Worm (Caenorhabditis elegans) whole organism, mixed stage, embryonic: ENCODE data around the gene str-23.
"Not testable (repeated sequence)": the region's sequence is repeated elsewhere in the genome, so short reads cannot be mapped to it uniquely, and the experiment has no call there.

Source experiments
- M03D4.4 ChIP-seq: sonication (generic microtip); optimal IDR thresholded peaks from 2 replicates; lab custom pipeline; 2017; ENCODE audit warnings: mild to moderate bottlenecking, missing genetic modification characterization, missing compliant biosample characterization
- bed-3 ChIP-seq: fragments of 200-800 bp; sonication (Bioruptor generic); optimal IDR thresholded peaks from 3 replicates; lab custom pipeline; 2018; ENCODE audit warnings: mild to moderate bottlenecking, missing genetic modification characterization, moderate library complexity, missing compliant biosample characterization
- blmp-1 ChIP-seq: fragments of 150-350 bp; optimal IDR thresholded peaks from 2 replicates; lab custom pipeline; 2014; ENCODE audit warnings: missing biosample characterization, missing genetic modification characterization
- ceh-39 ChIP-seq: fragments of 150-350 bp; optimal IDR thresholded peaks from 2 replicates; lab custom pipeline; 2014; ENCODE audit warnings: missing biosample characterization, missing genetic modification characterization
- ceh-43 ChIP-seq: fragments of 200-800 bp; sonication (Bioruptor generic); optimal IDR thresholded peaks from 2 replicates; lab custom pipeline; 2018; ENCODE audit warnings: mild to moderate bottlenecking, missing genetic modification characterization, moderate library complexity, missing compliant biosample characterization
- ceh-83 ChIP-seq: fragments of 200-800 bp; sonication (Bioruptor generic); optimal IDR thresholded peaks from 2 replicates; lab custom pipeline; 2018; ENCODE audit warnings: mild to moderate bottlenecking, missing genetic modification characterization, missing compliant biosample characterization
- ces-1 ChIP-seq: fragments of 150-350 bp; optimal IDR thresholded peaks from 2 replicates; lab custom pipeline; 2014; ENCODE audit warnings: missing biosample characterization, missing genetic modification reagents, missing genetic modification characterization
- cnd-1 ChIP-seq: fragments of 200-800 bp; sonication (Bioruptor generic); optimal IDR thresholded peaks from 2 replicates; lab custom pipeline; 2018; ENCODE audit warnings: mild to moderate bottlenecking, missing genetic modification characterization, missing compliant biosample characterization
- drap-1 ChIP-seq: fragments of 200-800 bp; sonication (Bioruptor generic); optimal IDR thresholded peaks from 3 replicates; lab custom pipeline; 2018; ENCODE audit warnings: mild to moderate bottlenecking, missing genetic modification characterization, missing compliant biosample characterization
- elt-1 ChIP-seq: sonication (generic microtip); optimal IDR thresholded peaks from 2 replicates; lab custom pipeline; 2017; ENCODE audit warnings: missing genetic modification characterization, mild to moderate bottlenecking, missing compliant biosample characterization, antibody characterized with exemption, moderate library complexity, borderline replicate concordance; ENCODE audit not compliant: insufficient read depth
- elt-3 ChIP-seq: fragments of 150-350 bp; optimal IDR thresholded peaks from 2 replicates; lab custom pipeline; 2014; ENCODE audit warnings: missing biosample characterization, missing genetic modification characterization
- flh-1 ChIP-seq: fragments of 200-800 bp; sonication (Bioruptor generic); optimal IDR thresholded peaks from 2 replicates; lab custom pipeline; 2018; ENCODE audit warnings: mild to moderate bottlenecking, missing genetic modification characterization, moderate library complexity, missing compliant biosample characterization
- ham-2 ChIP-seq: fragments of 200-800 bp; sonication (Bioruptor generic); optimal IDR thresholded peaks from 2 replicates; lab custom pipeline; 2018; ENCODE audit warnings: mild to moderate bottlenecking, missing genetic modification characterization, missing compliant biosample characterization
- hlh-1 ChIP-seq: fragments of 150-350 bp; optimal IDR thresholded peaks from 2 replicates; lab custom pipeline; 2014; ENCODE audit warnings: missing biosample characterization, missing genetic modification reagents, missing genetic modification characterization
- lin-13 ChIP-seq: fragments of 150-350 bp; optimal IDR thresholded peaks from 2 replicates; lab custom pipeline; 2014; ENCODE audit warnings: missing biosample characterization, missing genetic modification characterization
- lin-32 ChIP-seq: fragments of 200-800 bp; sonication (Bioruptor generic); optimal IDR thresholded peaks from 2 replicates; lab custom pipeline; 2018; ENCODE audit warnings: mild to moderate bottlenecking, missing genetic modification characterization, missing compliant biosample characterization
- lsy-2 ChIP-seq: fragments of 150-350 bp; optimal IDR thresholded peaks from 2 replicates; lab custom pipeline; 2014; ENCODE audit warnings: missing biosample characterization, missing genetic modification characterization
- mab-5 ChIP-seq: fragments of 150-350 bp; optimal IDR thresholded peaks from 2 replicates; lab custom pipeline; 2014; ENCODE audit warnings: missing biosample characterization, missing genetic modification characterization
- mep-1 ChIP-seq: fragments of 150-350 bp; optimal IDR thresholded peaks from 2 replicates; lab custom pipeline; 2017; ENCODE audit warnings: missing biosample characterization, missing genetic modification reagents, missing genetic modification characterization, inconsistent platforms
- mls-2 ChIP-seq: sonication (generic microtip); optimal IDR thresholded peaks from 2 replicates; lab custom pipeline; 2016; ENCODE audit warnings: mild to moderate bottlenecking, missing genetic modification characterization, moderate library complexity, missing compliant biosample characterization
- nhr-12 ChIP-seq: fragments of 150-350 bp; optimal IDR thresholded peaks from 2 replicates; lab custom pipeline; 2014; ENCODE audit warnings: missing biosample characterization, missing genetic modification characterization
- nhr-2 ChIP-seq: fragments of 150-350 bp; optimal IDR thresholded peaks from 2 replicates; lab custom pipeline; 2014; ENCODE audit warnings: missing biosample characterization, missing genetic modification characterization
- nhr-237 ChIP-seq: fragments of 150-350 bp; optimal IDR thresholded peaks from 2 replicates; lab custom pipeline; 2014; ENCODE audit warnings: missing biosample characterization, missing genetic modification characterization
- nhr-28 ChIP-seq: fragments of 150-350 bp; optimal IDR thresholded peaks from 2 replicates; lab custom pipeline; 2014; ENCODE audit warnings: missing biosample characterization, missing genetic modification characterization
- nhr-76 ChIP-seq: sonication (generic microtip); optimal IDR thresholded peaks from 2 replicates; lab custom pipeline; 2017; ENCODE audit warnings: missing biosample characterization, missing genetic modification characterization
- pha-4 ChIP-seq: fragments of 150-350 bp; optimal IDR thresholded peaks from 2 replicates; lab custom pipeline; 2018; ENCODE audit warnings: missing biosample characterization, missing genetic modification reagents, missing genetic modification characterization
- sem-2 ChIP-seq: fragments of 200-800 bp; sonication (Bioruptor generic); optimal IDR thresholded peaks from 2 replicates; lab custom pipeline; 2018; ENCODE audit warnings: mild to moderate bottlenecking, missing genetic modification characterization, missing compliant biosample characterization
- snpc-4 ChIP-seq: fragments of 150-350 bp; optimal IDR thresholded peaks from 2 replicates; lab custom pipeline; 2014; ENCODE audit warnings: missing biosample characterization, missing genetic modification characterization
- sptf-1 ChIP-seq: sonication (generic microtip); optimal IDR thresholded peaks from 2 replicates; lab custom pipeline; 2017; ENCODE audit warnings: mild to moderate bottlenecking, missing genetic modification characterization, moderate library complexity, missing compliant biosample characterization
- tbx-8 ChIP-seq: fragments of 200-800 bp; sonication (Bioruptor generic); optimal IDR thresholded peaks from 2 replicates; lab custom pipeline; 2018; ENCODE audit warnings: mild to moderate bottlenecking, missing genetic modification characterization, moderate library complexity, missing compliant biosample characterization
- unc-120 ChIP-seq: sonication (generic microtip); optimal IDR thresholded peaks from 2 replicates; lab custom pipeline; 2017; ENCODE audit warnings: missing genetic modification characterization, missing compliant biosample characterization; ENCODE audit not compliant: poor library complexity, severe bottlenecking
- unc-39 ChIP-seq: fragments of 150-350 bp; optimal IDR thresholded peaks from 2 replicates; lab custom pipeline; 2014; ENCODE audit warnings: missing biosample characterization, missing genetic modification characterization
- unc-62 ChIP-seq: fragments of 150-350 bp; optimal IDR thresholded peaks from 2 replicates; lab custom pipeline; 2014; ENCODE audit warnings: missing biosample characterization, missing genetic modification reagents, missing genetic modification characterization
- zip-8 ChIP-seq: fragments of 150-350 bp; optimal IDR thresholded peaks from 2 replicates; lab custom pipeline; 2014; ENCODE audit warnings: missing biosample characterization, missing genetic modification characterization
- ztf-11 ChIP-seq: fragments of 150-350 bp; optimal IDR thresholded peaks from 2 replicates; lab custom pipeline; 2014; ENCODE audit warnings: missing biosample characterization, missing genetic modification characterization

Gene str-23

ce11 chrV:15644575-15644974, at the start of gene str-23:
Gene str-23, plus strand, starts transcription at chrV:15644875.
- TF ChIP-seq ceh-83 (GFP tag; lab: Kevin White, UChicago) (no peak), cnd-1 (tag; lab: Kevin White, UChicago) (no peak), sem-2 (no peak)
- TF ChIP-seq, all 35 proteins: peak for 0

- not testable (repeated sequence) for TF ChIP-seq snpc-4, elt-1, sptf-1 (tag; lab: Kevin White, UChicago)
These were observed 44.9 kb upstream of the str-23 start, which contains the start of gene B0391.14 for ce11 chrV:15599762-15600161. Gene B0391.14, minus strand, starts transcription at chrV:15599862.

DNA sequence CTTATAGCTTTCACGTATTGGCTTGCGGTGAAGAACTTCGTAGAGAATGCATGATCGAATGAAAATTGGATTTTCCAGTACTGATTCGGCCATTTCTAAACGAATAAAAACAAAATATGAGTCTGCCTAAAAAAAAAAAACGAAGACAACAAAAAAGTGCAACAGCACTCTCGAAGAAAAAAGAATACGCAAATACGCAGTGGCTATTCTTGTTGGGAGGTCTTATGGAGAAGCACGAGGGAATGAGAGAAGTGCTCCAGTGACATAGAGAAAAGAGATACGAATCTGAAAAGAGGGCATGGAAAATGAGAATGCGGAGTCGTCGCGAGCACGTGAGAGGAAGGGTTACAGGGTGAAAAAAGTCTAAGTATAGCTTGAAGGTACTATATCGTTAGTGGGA, 42.4 kb upstream of the str-23 start, which contains the start of gene fbxa-152:
Gene fbxa-152, minus strand, starts transcription at position 101 of the 400 bp plus-strand sequence.
- TF ChIP-seq cnd-1 (tag; lab: Kevin White, UChicago) = no peak
- no peak for TF ChIP-seq sptf-1 (tag; lab: Kevin White, UChicago)

DNA sequence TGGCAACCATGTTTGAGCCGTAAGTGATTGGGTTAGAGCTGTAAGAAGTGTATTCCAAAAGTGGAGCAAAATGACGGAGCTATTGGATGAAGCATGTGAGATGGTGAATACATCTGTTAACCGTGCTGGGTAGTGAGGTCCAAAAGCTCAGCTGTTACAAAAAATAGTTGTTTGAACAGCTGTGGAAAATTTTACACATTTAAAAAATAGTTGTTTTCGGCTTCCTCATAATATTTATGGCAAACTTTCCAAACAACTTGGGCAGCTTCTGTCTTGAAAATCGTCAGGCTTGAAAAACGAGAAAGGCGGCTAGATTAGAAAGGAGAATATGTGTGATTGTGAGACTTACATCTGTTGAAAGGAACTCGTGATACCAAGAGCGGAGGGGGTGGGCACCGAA, 39.6 kb upstream of the str-23 start, which contains the start of gene fbxa-154:
Gene fbxa-154, minus strand, starts transcription at position 101 of the 400 bp plus-strand sequence.
- TF ChIP-seq ham-2 (GFP tag; lab: Kevin White, UChicago) (no peak), nhr-12 (tag; lab: Kevin White, UChicago) (no peak), ceh-39 (tag; lab: Kevin White, UChicago) (no peak), mab-5 (no peak), drap-1 (GFP tag; lab: Kevin White, UChicago) (no peak), unc-39 (tag; lab: Kevin White, UChicago) (no peak), lsy-2 (tag; lab: Kevin White, UChicago) (no peak), flh-1 (GFP tag; lab: Kevin White, UChicago) (no peak), elt-3 (tag; lab: Kevin White, UChicago) (no peak), ceh-43 (no peak), blmp-1 (tag; lab: Kevin White, UChicago) (no peak), nhr-237 (tag; lab: Kevin White, UChicago) (no peak), mep-1 (no peak), ces-1 (no peak), ztf-11 (no peak), lin-13 (tag; lab: Kevin White, UChicago) (no peak), nhr-76 (tag; lab: Kevin White, UChicago) (no peak)

ce11 chrV:15610350-15610940, 34.2 kb upstream of the str-23 start, which contains the start of the genes fbxa-153 and str-12:
Gene fbxa-153, minus strand, starts transcription at chrV:15610384.
Gene str-12, plus strand, starts transcription at chrV:15610890.
- TF ChIP-seq cnd-1 (tag; lab: Kevin White, UChicago) (peak; percentile 52), ceh-43 (no peak), hlh-1 (tag; lab: Kevin White, UChicago) (no peak), mls-2 (tag; lab: Kevin White, UChicago) (peak; percentile 44), nhr-237 (tag; lab: Kevin White, UChicago) (no peak), ces-1 (peak; percentile 79), lin-13 (tag; lab: Kevin White, UChicago) (no peak), nhr-12 (tag; lab: Kevin White, UChicago) (no peak), drap-1 (GFP tag; lab: Kevin White, UChicago) (peak; percentile 62), flh-1 (GFP tag; lab: Kevin White, UChicago) (no peak), tbx-8 (GFP tag; lab: Kevin White, UChicago) (no peak), unc-120 (no peak), unc-62 (GFP tag; lab: Kevin White, UChicago) (no peak), lsy-2 (tag; lab: Kevin White, UChicago) (no peak), ceh-39 (tag; lab: Kevin White, UChicago) (peak; percentile 48), elt-3 (tag; lab: Kevin White, UChicago) (no peak), unc-39 (tag; lab: Kevin White, UChicago) (no peak), nhr-76 (tag; lab: Kevin White, UChicago) (no peak), ztf-11 (no peak), pha-4 (tag; lab: Kevin White, UChicago) (peak; percentile 45), snpc-4 (tag; lab: Kevin White, UChicago) (no peak), nhr-28 (tag; lab: Kevin White, UChicago) (no peak), mep-1 (peak; percentile 85), bed-3 (GFP tag; lab: Kevin White, UChicago) (no peak), sptf-1 (tag; lab: Kevin White, UChicago) (no peak), sem-2 (no peak), zip-8 (tag; lab: Kevin White, UChicago) (peak; percentile 20), nhr-2 (tag; lab: Kevin White, UChicago) (peak; percentile 29), blmp-1 (tag; lab: Kevin White, UChicago) (no peak), ham-2 (GFP tag; lab: Kevin White, UChicago) (peak; percentile 17), M03D4.4 (tag; lab: Kevin White, UChicago) (peak; percentile 7), ceh-83 (GFP tag; lab: Kevin White, UChicago) (no peak), elt-1 (tag; lab: Kevin White, UChicago) (no peak), mab-5 (no peak), lin-32 (GFP tag; lab: Kevin White, UChicago) (no peak)
